Worm (Caenorhabditis elegans): ENCODE measurements around the gene sul-1.
A peak's percentile ranks its signal among the peaks of the same experiment; 100 is the strongest.

sul-1 gene

ce11 chrX:3283189-3283588 lies 12.5 kb upstream of the sul-1 start:
- peak; percentile 36 for TF ChIP-seq sma-9 (GFP tag; optimal IDR thresholded peaks at IDR 0.05)
- TF ChIP-seq sma-9 (tag; optimal IDR thresholded peaks at IDR 0.05): no peak
- TF ChIP-seq nhr-21 (tag; optimal IDR thresholded peaks at IDR 0.05): no peak
- peak; percentile 13 for TF ChIP-seq F13H6.1 (tag; optimal IDR thresholded peaks at IDR 0.05)
- peak; percentile 47 for TF ChIP-seq fos-1 (tag; optimal IDR thresholded peaks at IDR 0.05)

ce11 chrX:3282306-3282705 lies 11.6 kb upstream of the sul-1 start, which contains the start of gene K09C4.5:
TSS of gene K09C4.5 (plus strand) at chrX:3282631.
- TF ChIP-seq ztf-11 (tag; optimal IDR thresholded peaks at IDR 0.05) (no peak), fos-1 (tag; optimal IDR thresholded peaks at IDR 0.05) (peak; percentile 17)

ce11 chrX:3280130-3280529 lies 9.4 kb upstream of the sul-1 start, which contains the start of gene K09C4.10:
TSS of gene K09C4.10 (minus strand) at chrX:3280230.
- TF ChIP-seq lsy-2 (tag; optimal IDR thresholded peaks at IDR 0.05) (no peak), nhr-6 (tag; optimal IDR thresholded peaks at IDR 0.05) (no peak), nhr-21 (tag; optimal IDR thresholded peaks at IDR 0.05) (no peak), nhr-23 (tag; optimal IDR thresholded peaks at IDR 0.05) (no peak), crh-2 (tag; optimal IDR thresholded peaks at IDR 0.05) (no peak), sma-3 (GFP tag; optimal IDR thresholded peaks at IDR 0.05) (no peak), unc-55 (GFP tag; optimal IDR thresholded peaks at IDR 0.05) (no peak), F13H6.1 (tag; optimal IDR thresholded peaks at IDR 0.05) (no peak), Y55F3AM.14 (GFP tag; optimal IDR thresholded peaks at IDR 0.05) (no peak), sma-9 (GFP tag; optimal IDR thresholded peaks at IDR 0.05) (no peak), sma-9 (tag; optimal IDR thresholded peaks at IDR 0.05) (no peak), R02D3.7 (tag; optimal IDR thresholded peaks at IDR 0.05) (no peak), fos-1 (tag; optimal IDR thresholded peaks at IDR 0.05) (no peak)

ce11 chrX:3272580-3272979 lies 1.9 kb upstream of the sul-1 start, which contains the start of gene K09C4.7:
TSS of gene K09C4.7 (plus strand) at chrX:3272880.
- no peak for TF ChIP-seq nhr-129 (tag; optimal IDR thresholded peaks at IDR 0.05)
- no peak for TF ChIP-seq crh-2 (tag; optimal IDR thresholded peaks at IDR 0.05)
- no peak for TF ChIP-seq lin-39 (tag; optimal IDR thresholded peaks at IDR 0.05)
- no peak for TF ChIP-seq nhr-6 (tag; optimal IDR thresholded peaks at IDR 0.05)
- TF ChIP-seq snpc-4 (tag; optimal IDR thresholded peaks at IDR 0.05): no peak
- TF ChIP-seq ceh-82 (tag; optimal IDR thresholded peaks at IDR 0.05): no peak
- no peak for TF ChIP-seq F13H6.1 (tag; optimal IDR thresholded peaks at IDR 0.05)
- no peak for TF ChIP-seq sem-4 (tag; optimal IDR thresholded peaks at IDR 0.05)
- TF ChIP-seq nhr-11 (tag; optimal IDR thresholded peaks at IDR 0.05): no peak
- TF ChIP-seq lsy-2 (tag; optimal IDR thresholded peaks at IDR 0.05): no peak
- TF ChIP-seq blmp-1 (tag; optimal IDR thresholded peaks at IDR 0.05; ENCODE audit: insufficient read depth): no peak
- TF ChIP-seq nhr-12 (tag; optimal IDR thresholded peaks at IDR 0.05): no peak

- TF ChIP-seq sma-9 (GFP tag; optimal IDR thresholded peaks at IDR 0.05) (no peak), sma-9 (tag; optimal IDR thresholded peaks at IDR 0.05) (no peak), unc-55 (GFP tag; optimal IDR thresholded peaks at IDR 0.05) (no peak), nhr-10 (tag; optimal IDR thresholded peaks at IDR 0.05) (no peak), F13H6.1 (tag; optimal IDR thresholded peaks at IDR 0.05) (no peak), R02D3.7 (tag; optimal IDR thresholded peaks at IDR 0.05) (no peak), dmd-4 (tag; optimal IDR thresholded peaks at IDR 0.05) (no peak), lin-39 (tag; optimal IDR thresholded peaks at IDR 0.05) (no peak), lin-13 (GFP tag; optimal IDR thresholded peaks at IDR 0.05) (no peak), ceh-16 (tag; optimal IDR thresholded peaks at IDR 0.05) (no peak), elt-3 (tag; optimal IDR thresholded peaks at IDR 0.05) (no peak), ztf-4 (tag; optimal IDR thresholded peaks at IDR 0.05) (no peak), lin-11 (tag; optimal IDR thresholded peaks at IDR 0.05) (no peak)
Measured at ce11 chrX:3271673-3272072, 967 bp upstream of the sul-1 start, which contains the start of gene K09C4.9. TSS of gene K09C4.9 (minus strand) at chrX:3271773.

- TF ChIP-seq nhr-12 (tag; optimal IDR thresholded peaks at IDR 0.05) (no peak), elt-3 (tag; optimal IDR thresholded peaks at IDR 0.05) (no peak)
Measured at ce11 chrX:3262600-3262999, 8.1 kb downstream of the sul-1 start, which contains the start of gene fbxb-71. TSS of gene fbxb-71 (plus strand) at chrX:3262900.

- TF ChIP-seq nhr-129 (tag; optimal IDR thresholded peaks at IDR 0.05) (peak; percentile 53), nhr-11 (tag; optimal IDR thresholded peaks at IDR 0.05) (no peak), mab-5 (tag; optimal IDR thresholded peaks at IDR 0.05) (peak; percentile 3)
Measured at ce11 chrX:3260509-3260908, 10.2 kb downstream of the sul-1 start, which contains the start of gene lbp-2. TSS of gene lbp-2 (plus strand) at chrX:3260610.
